Worm (Caenorhabditis elegans) whole organism, L1 larva: Measurements from ENCODE around the gene R52.4.

Source experiments
- egl-13 ChIP-seq: sonication (generic microtip); optimal IDR thresholded peaks from 2 replicates; lab custom pipeline; 2016; ENCODE audit warnings: missing genotype, missing genetic modification reagents, missing genetic modification characterization, missing compliant biosample characterization
- elt-2 ChIP-seq: sonication (generic microtip); optimal IDR thresholded peaks from 2 replicates; lab custom pipeline; 2016; ENCODE audit warnings: missing genetic modification characterization, mild to moderate bottlenecking, inconsistent platforms, missing compliant biosample characterization, missing genetic modification reagents
- fkh-10 ChIP-seq: sonication (generic microtip); optimal IDR thresholded peaks from 2 replicates; lab custom pipeline; 2017; ENCODE audit warnings: missing biosample characterization, missing genetic modification reagents, missing genetic modification characterization
- fos-1 ChIP-seq: fragments of 150-350 bp; optimal IDR thresholded peaks from 2 replicates; lab custom pipeline; 2014; ENCODE audit warnings: missing biosample characterization, missing genetic modification characterization
- lin-39 ChIP-seq: fragments of 150-350 bp; optimal IDR thresholded peaks from 2 replicates; lab custom pipeline; 2014; ENCODE audit warnings: missing biosample characterization, missing genetic modification reagents, missing genetic modification characterization
- mdl-1 ChIP-seq, 2 experiments: fragments of 150-350 bp; optimal IDR thresholded peaks; 2 replicates each; lab custom pipeline; 2014 to 2017; ENCODE audit warnings: missing biosample characterization in 2 of 2, missing genetic modification characterization in 2 of 2, inconsistent platforms in 1 of 2
- mep-1 ChIP-seq: fragments of 150-350 bp; optimal IDR thresholded peaks from 2 replicates; lab custom pipeline; 2014; ENCODE audit warnings: missing biosample characterization, missing genetic modification characterization
- nhr-28 ChIP-seq: fragments of 150-350 bp; optimal IDR thresholded peaks from 2 replicates; lab custom pipeline; 2014; ENCODE audit warnings: missing biosample characterization, missing genetic modification characterization
- nhr-76 ChIP-seq: sonication (generic microtip); optimal IDR thresholded peaks from 2 replicates; lab custom pipeline; 2017; ENCODE audit warnings: missing biosample characterization, missing genetic modification characterization
- rnt-1 ChIP-seq: sonication (generic microtip); optimal IDR thresholded peaks from 2 replicates; lab custom pipeline; 2016; ENCODE audit warnings: mild to moderate bottlenecking, missing genetic modification characterization, moderate library complexity, missing compliant biosample characterization
- snpc-4 ChIP-seq: fragments of 150-350 bp; optimal IDR thresholded peaks from 2 replicates; lab custom pipeline; 2014; ENCODE audit warnings: missing biosample characterization, missing genetic modification characterization
- tlp-1 ChIP-seq: fragments of 150-350 bp; optimal IDR thresholded peaks from 2 replicates; lab custom pipeline; 2014; ENCODE audit warnings: missing biosample characterization, missing genetic modification characterization
- ztf-11 ChIP-seq, 2 experiments: sonication (generic microtip); optimal IDR thresholded peaks; 2 replicates each; lab custom pipeline; 2016 to 2017; ENCODE audit warnings: missing genetic modification characterization in 2 of 2, missing biosample characterization in 1 of 2, missing compliant biosample characterization in 1 of 2

ce11 chrII:2058985-2059384 is 49.2 kb downstream of the R52.4 start, which contains the start of gene F07E5.5:
- no peak for TF ChIP-seq tlp-1 (tag; lab: Kevin White, UChicago)
- TF ChIP-seq fkh-10 (GFP tag; lab: Kevin White, UChicago), result no peak
- TF ChIP-seq ztf-11 (tag; optimal IDR thresholded peaks at IDR 0.05; lab: Kevin White, UChicago), result no peak
- TF ChIP-seq nhr-28 (tag; lab: Kevin White, UChicago), result no peak
- TF ChIP-seq mdl-1 (tag; optimal IDR thresholded peaks at IDR 0.05; lab: Kevin White, UChicago), result peak in 1 of 2 experiments; percentile 14
- TF ChIP-seq rnt-1 (tag; lab: Kevin White, UChicago), result no peak
- TF ChIP-seq mep-1 (tag; lab: Kevin White, UChicago), result peak; percentile 77
- no peak for TF ChIP-seq fos-1
- no peak for TF ChIP-seq egl-13 (tag; lab: Kevin White, UChicago)
- TF ChIP-seq elt-2 (tag; lab: Kevin White, UChicago), result peak; percentile 28
- peak; percentile 5 for TF ChIP-seq lin-39 (tag; lab: Kevin White, UChicago)
- peak; percentile 23 for TF ChIP-seq snpc-4 (tag; lab: Kevin White, UChicago)
- no peak for TF ChIP-seq nhr-76 (tag; lab: Kevin White, UChicago)
